Fruit fly (Drosophila melanogaster) whole organism, embryonic: ENCODE measurements around the gene CG16854.
A peak's percentile ranks its signal among the peaks of the same experiment; 100 is the strongest.

ENCODE experiments used
- CG10979 ChIP-seq: fragments of 200-800 bp; sonication (Bioruptor generic); optimal IDR thresholded peaks from 2 replicates; lab custom pipeline; 2018; ENCODE audit warnings: missing biosample characterization, mild to moderate bottlenecking, missing genetic modification characterization, moderate library complexity
- CG17328 ChIP-seq: fragments of 200-800 bp; sonication (Bioruptor generic); IDR thresholded peaks from 2 replicates; pipeline ENCODE4 v1.3.6; 2022; ENCODE audit warnings: missing biosample characterization, missing genetic modification characterization
- CG1792 ChIP-seq: fragments of 200-800 bp; sonication (Bioruptor generic); optimal IDR thresholded peaks from 2 replicates; lab custom pipeline; 2016; ENCODE audit warnings: missing biosample characterization, missing genetic modification characterization
- CG1832 ChIP-seq: fragments of 200-800 bp; sonication (Bioruptor generic); optimal IDR thresholded peaks from 2 replicates; lab custom pipeline; 2017; ENCODE audit warnings: missing biosample characterization, mild to moderate bottlenecking, missing genetic modification characterization, inconsistent platforms
- CG30431 ChIP-seq: fragments of 200-800 bp; sonication (Bioruptor generic); optimal IDR thresholded peaks from 2 replicates; lab custom pipeline; 2017; ENCODE audit warnings: missing biosample characterization, missing genetic modification characterization
- CG34224 ChIP-seq: fragments of 200-800 bp; sonication (Bioruptor generic); IDR thresholded peaks from 3 replicates; pipeline ENCODE4 v1.3.6; 2022; ENCODE audit warnings: missing biosample characterization, missing genetic modification characterization; ENCODE audit not compliant: partially characterized antibody
- CG5245 ChIP-seq: fragments of 200-800 bp; sonication (Bioruptor generic); optimal IDR thresholded peaks from 3 replicates; lab custom pipeline; 2016; ENCODE audit warnings: missing biosample characterization, missing genetic modification characterization
- CG5953 ChIP-seq: fragments of 200-800 bp; sonication (Bioruptor generic); IDR thresholded peaks from 2 replicates; pipeline ENCODE4 v1.3.6; 2022; ENCODE audit warnings: missing biosample characterization, missing genetic modification characterization
- CG7271 ChIP-seq: fragments of 200-800 bp; sonication (Bioruptor generic); optimal IDR thresholded peaks from 2 replicates; lab custom pipeline; 2018; ENCODE audit warnings: missing biosample characterization, mild to moderate bottlenecking, missing genetic modification characterization, moderate library complexity
- CG9215 ChIP-seq: fragments of 200-800 bp; sonication (Bioruptor generic); IDR thresholded peaks from 2 replicates; pipeline ENCODE4 v1.3.6; 2022; ENCODE audit warnings: missing biosample characterization, missing genetic modification characterization
- CHES-1-like ChIP-seq: fragments of 200-800 bp; sonication (Bioruptor generic); optimal IDR thresholded peaks from 2 replicates; lab custom pipeline; 2016; ENCODE audit warnings: missing biosample characterization, missing genetic modification characterization
- CTCF ChIP-seq: fragments of 200-800 bp; sonication (Bioruptor generic); optimal IDR thresholded peaks from 2 replicates; lab custom pipeline; 2017; ENCODE audit warnings: missing biosample characterization, mild to moderate bottlenecking, missing genetic modification characterization, moderate library complexity
- D19A ChIP-seq: fragments of 200-800 bp; optimal IDR thresholded peaks from 3 replicates; lab custom pipeline; 2019; ENCODE audit warnings: missing biosample characterization, mild to moderate bottlenecking, missing genetic modification characterization, moderate library complexity
- Dp ChIP-seq: fragments of 200-800 bp; sonication (Bioruptor generic); optimal IDR thresholded peaks from 2 replicates; lab custom pipeline; 2018; ENCODE audit warnings: missing biosample characterization, mild to moderate bottlenecking, missing genetic modification characterization, moderate library complexity
- E2f1 ChIP-seq: fragments of 200-800 bp; sonication (Bioruptor generic); IDR thresholded peaks from 2 replicates; pipeline ENCODE4 v1.3.6; 2022; ENCODE audit warnings: missing biosample characterization, missing genetic modification characterization
- Elba2 ChIP-seq: fragments of 200-800 bp; sonication (Bioruptor generic); optimal IDR thresholded peaks from 3 replicates; lab custom pipeline; 2016; ENCODE audit warnings: missing biosample characterization, missing genetic modification characterization
- Fer1 ChIP-seq: fragments of 200-800 bp; sonication (Bioruptor generic); optimal IDR thresholded peaks from 2 replicates; lab custom pipeline; 2017; ENCODE audit warnings: missing biosample characterization, mild to moderate bottlenecking, missing genetic modification characterization
- Gug ChIP-seq: fragments of 200-800 bp; sonication (Bioruptor generic); IDR thresholded peaks from 4 replicates; pipeline ENCODE4 v1.3.6; 2022; ENCODE audit warnings: missing biosample characterization, missing genetic modification characterization
- H2.0 ChIP-seq: fragments of 200-800 bp; sonication (Bioruptor generic); IDR thresholded peaks from 2 replicates; pipeline ENCODE4 v1.3.6; 2022; ENCODE audit warnings: missing biosample characterization, missing genetic modification characterization
- Hr51 ChIP-seq, 2 experiments: fragments of 200-800 bp; sonication (Bioruptor generic); optimal IDR thresholded peaks; 2 replicates in 1 of 2; 3 replicates in 1 of 2; lab custom pipeline; 2016 to 2018; ENCODE audit warnings: missing biosample characterization in 2 of 2, missing genetic modification characterization in 2 of 2, mild to moderate bottlenecking in 1 of 2, moderate library complexity in 1 of 2
- Kr ChIP-seq: fragments of 200-800 bp; sonication (Bioruptor generic); optimal IDR thresholded peaks from 2 replicates; lab custom pipeline; 2017; ENCODE audit warnings: missing biosample characterization, mild to moderate bottlenecking, missing genetic modification characterization
- Max ChIP-seq: fragments of 200-800 bp; sonication (Bioruptor generic); optimal IDR thresholded peaks from 2 replicates; lab custom pipeline; 2016; ENCODE audit warnings: missing biosample characterization, mild to moderate bottlenecking, missing genetic modification characterization
- Med ChIP-seq: fragments of 200-800 bp; sonication (Bioruptor generic); peaks from one replicate; lab custom pipeline; 2016; ENCODE audit warnings: missing biosample characterization, missing genetic modification characterization, mild to moderate bottlenecking, inconsistent platforms, moderate library complexity
- NC2β ChIP-seq: fragments of 200-800 bp; sonication (Bioruptor generic); optimal IDR thresholded peaks from 2 replicates; lab custom pipeline; 2016; ENCODE audit warnings: missing biosample characterization, missing genetic modification characterization
- Oli ChIP-seq: fragments of 200-800 bp; sonication (Bioruptor generic); optimal IDR thresholded peaks from 2 replicates; lab custom pipeline; 2018; ENCODE audit warnings: missing biosample characterization, mild to moderate bottlenecking, missing genetic modification characterization, moderate library complexity
- Vsx1 ChIP-seq: fragments of 200-800 bp; sonication (Bioruptor generic); optimal IDR thresholded peaks from 2 replicates; lab custom pipeline; 2017; ENCODE audit warnings: missing biosample characterization, mild to moderate bottlenecking, missing genetic modification characterization, missing genetic modification reagents
- br ChIP-seq: fragments of >200 bp; optimal IDR thresholded peaks from 2 replicates; lab custom pipeline; 2017
- btn ChIP-seq: fragments of 200-800 bp; sonication (Bioruptor generic); optimal IDR thresholded peaks from 2 replicates; lab custom pipeline; 2016; ENCODE audit warnings: missing biosample characterization, missing genetic modification characterization
- chinmo ChIP-seq: fragments of 200-800 bp; sonication (Bioruptor generic); IDR thresholded peaks from 4 replicates; pipeline ENCODE4 v1.3.6; 2022; ENCODE audit warnings: missing biosample characterization, missing genetic modification characterization; ENCODE audit not compliant: partially characterized antibody
- ci ChIP-seq: fragments of 200-800 bp; sonication (Bioruptor generic); IDR thresholded peaks from 3 replicates; pipeline ENCODE4 v1.3.6; 2022; ENCODE audit warnings: missing biosample characterization, missing genetic modification characterization
- corto ChIP-seq: fragments of 200-800 bp; sonication (Bioruptor generic); optimal IDR thresholded peaks from 2 replicates; lab custom pipeline; 2016; ENCODE audit warnings: missing biosample characterization, mild to moderate bottlenecking, missing genetic modification characterization, moderate library complexity
- exex ChIP-seq: fragments of 200-800 bp; sonication (Bioruptor generic); optimal IDR thresholded peaks from 4 replicates; lab custom pipeline; 2018; ENCODE audit warnings: missing biosample characterization, mild to moderate bottlenecking, missing genetic modification characterization, moderate library complexity
- eyg ChIP-seq: fragments of 200-800 bp; sonication (Bioruptor generic); optimal IDR thresholded peaks from 3 replicates; lab custom pipeline; 2016; ENCODE audit warnings: missing biosample characterization, missing genetic modification characterization
- fd3F ChIP-seq: fragments of 200-800 bp; sonication (Bioruptor generic); optimal IDR thresholded peaks from 2 replicates; lab custom pipeline; 2018; ENCODE audit warnings: missing biosample characterization, mild to moderate bottlenecking, missing genetic modification characterization, moderate library complexity
- gcm ChIP-seq: fragments of 200-800 bp; sonication (Bioruptor generic); optimal IDR thresholded peaks from 2 replicates; lab custom pipeline; 2019; ENCODE audit warnings: missing biosample characterization, mild to moderate bottlenecking, missing genetic modification characterization, moderate library complexity
- grau ChIP-seq: fragments of 200-800 bp; optimal IDR thresholded peaks from 3 replicates; lab custom pipeline; 2019; ENCODE audit warnings: missing biosample characterization, mild to moderate bottlenecking, missing genetic modification characterization, moderate library complexity
- ind ChIP-seq: fragments of 200-800 bp; sonication (Bioruptor generic); optimal IDR thresholded peaks from 3 replicates; lab custom pipeline; 2016; ENCODE audit warnings: missing biosample characterization, missing genetic modification characterization
- kay ChIP-seq: fragments of 200-800 bp; sonication (Bioruptor generic); optimal IDR thresholded peaks from 2 replicates; lab custom pipeline; 2016; ENCODE audit warnings: missing biosample characterization, missing genetic modification characterization
- lmd ChIP-seq: fragments of 200-800 bp; sonication (Bioruptor generic); IDR thresholded peaks from 2 replicates; pipeline ENCODE4 v1.3.6; 2022; ENCODE audit warnings: missing biosample characterization, missing genetic modification characterization
- odd ChIP-seq: fragments of 200-800 bp; sonication (Bioruptor generic); optimal IDR thresholded peaks from 2 replicates; lab custom pipeline; 2017; ENCODE audit warnings: missing biosample characterization, mild to moderate bottlenecking, missing genetic modification characterization
- pan ChIP-seq, 4 experiments: fragments of >200 bp in 3 of 4; fragments of 200-800 bp in 1 of 4; sonication (Bioruptor generic) in 1 of 4; optimal IDR thresholded peaks in 3 of 4; IDR thresholded peaks in 1 of 4; 2 replicates each; pipeline versions ENCODE4 v1.3.6 to Lab custom; 2017 to 2022; ENCODE audit warnings: missing biosample characterization in 2 of 4, missing genetic modification characterization in 2 of 4, mixed read lengths in 1 of 4
- pho ChIP-seq: fragments of 200-800 bp; sonication (Bioruptor generic); optimal IDR thresholded peaks from 2 replicates; lab custom pipeline; 2016; ENCODE audit warnings: missing biosample characterization, missing genetic modification characterization
- phol ChIP-seq: fragments of 200-800 bp; sonication (Bioruptor generic); optimal IDR thresholded peaks from 3 replicates; lab custom pipeline; 2018; ENCODE audit warnings: missing biosample characterization, mild to moderate bottlenecking, missing genetic modification characterization, moderate library complexity
- prd ChIP-seq, 3 experiments: fragments of >200 bp in 2 of 3; fragments of 200-800 bp in 1 of 3; sonication (Bioruptor generic) in 1 of 3; optimal IDR thresholded peaks in 2 of 3; IDR thresholded peaks in 1 of 3; 2 replicates in 2 of 3; 3 replicates in 1 of 3; pipeline versions ENCODE4 v1.3.6 to Lab custom; 2017 to 2022; ENCODE audit warnings: missing biosample characterization in 1 of 3, missing genetic modification characterization in 1 of 3
- tgo ChIP-seq: fragments of 200-800 bp; sonication (Bioruptor generic); IDR thresholded peaks from 3 replicates; pipeline ENCODE4 v1.3.6; 2022; ENCODE audit warnings: missing biosample characterization, missing genetic modification characterization
- tin ChIP-seq: fragments of 200-800 bp; sonication (Bioruptor generic); optimal IDR thresholded peaks from 3 replicates; lab custom pipeline; 2016; ENCODE audit warnings: missing biosample characterization, missing genetic modification characterization
- wdn ChIP-seq: fragments of 200-800 bp; sonication (Bioruptor generic); IDR thresholded peaks from 2 replicates; pipeline ENCODE4 v1.3.6; 2022; ENCODE audit warnings: missing biosample characterization, missing genetic modification characterization
- wek ChIP-seq: fragments of 200-800 bp; sonication (Bioruptor generic); optimal IDR thresholded peaks from 3 replicates; lab custom pipeline; 2018; ENCODE audit warnings: missing biosample characterization, mild to moderate bottlenecking, missing genetic modification characterization, moderate library complexity
- yki ChIP-seq: fragments of >200 bp; optimal IDR thresholded peaks from 3 replicates; lab custom pipeline; 2018

The CG16854 gene

DNA sequence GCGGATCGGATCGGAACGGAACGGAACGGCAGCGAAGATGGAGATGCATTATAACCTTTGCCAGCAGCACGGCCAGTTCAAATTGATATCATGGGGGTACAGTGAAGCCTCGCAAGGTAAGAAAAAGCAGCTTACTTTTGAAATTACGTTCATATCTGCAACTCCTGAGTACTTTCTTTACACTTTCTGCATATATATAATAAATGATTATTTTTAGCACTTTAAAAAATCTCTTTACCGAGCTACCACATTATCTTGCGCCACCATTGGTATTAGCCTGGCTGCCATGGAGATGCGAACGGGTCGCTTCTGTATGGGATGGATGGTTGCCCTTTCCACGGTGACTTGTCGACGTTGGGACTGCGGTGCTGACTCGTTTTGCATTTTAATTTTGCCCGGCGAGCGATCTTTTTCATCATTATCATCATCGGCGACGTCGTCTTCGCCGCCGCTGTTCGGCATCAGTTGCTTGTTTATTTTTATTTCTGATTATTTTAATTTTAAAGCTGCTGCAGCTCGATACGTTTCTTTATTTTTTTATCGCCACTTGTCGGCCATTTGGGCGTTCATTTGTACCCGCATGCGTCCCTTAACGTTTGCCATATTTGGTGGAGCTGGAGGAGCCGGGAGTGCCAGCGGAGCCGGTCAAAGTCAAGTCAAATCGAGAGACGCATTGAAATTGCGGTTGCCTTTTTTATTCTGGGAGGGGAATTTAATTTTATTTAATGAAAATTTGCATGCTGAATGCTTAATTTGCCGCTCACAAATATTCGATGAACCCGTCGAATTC, 33.3 kb upstream of the CG16854 start (continued):
- TF ChIP-seq phol (tag; lab: Kevin White, UChicago) (peak; percentile 12), Hr51 (GFP tag; optimal IDR thresholded peaks at IDR 0.05; lab: Kevin White, UChicago) (peak in 1 of 2 experiments; percentile 50), CHES-1-like (GFP tag; lab: Kevin White, UChicago) (no peak), CG17328 (GFP tag; lab: Robert Waterston, UW) (peak; percentile 57; the same call in 1 of the 2 replicates), E2f1 (0 out of 2 replicates have a peak, but pooled peaks have one; percentile 15), wek (no peak), CG34224 (no peak), CG10979 (tag; lab: Kevin White, UChicago) (no peak), ind (GFP tag; lab: Kevin White, UChicago) (peak; percentile 24), Gug (GFP tag; lab: Robert Waterston, UW) (peak; percentile 14; the same call in 1 of the 4 replicates), Dp (no peak), kay (no peak), pho (GFP tag; lab: Kevin White, UChicago) (no peak), pan (optimal IDR thresholded peaks at IDR 0.05; lab: Kevin White, UChicago) (no peak), pan (GFP tag; optimal IDR thresholded peaks at IDR 0.05 in 1 of 2, IDR thresholded peaks at IDR 0.05 in 1 of 2) (peak in 1 of 2 experiments; percentile 75), eyg (GFP tag; lab: Kevin White, UChicago) (no peak), lmd (peak; percentile 46), fd3F (no peak), Max (GFP tag; lab: Kevin White, UChicago) (no peak), br (lab: Kevin White, UChicago) (no peak), CG5953 (no peak), tgo (0 out of 3 replicates have a peak, but pooled peaks have one; percentile 26), wdn (GFP tag; lab: Robert Waterston, UW) (no peak), H2.0 (GFP tag; lab: Robert Waterston, UW) (peak; percentile 58; the same call in 1 of the 2 replicates), D19A (tag; lab: Kevin White, UChicago) (no peak), CG7271 (tag; lab: Kevin White, UChicago) (no peak), yki (lab: Kevin White, UChicago) (no peak), CG30431 (no peak), CG1792 (GFP tag; lab: Kevin White, UChicago) (no peak), prd (optimal IDR thresholded peaks at IDR 0.05; lab: Kevin White, UChicago) (no peak), prd (GFP tag; IDR thresholded peaks at IDR 0.05; lab: Robert Waterston, UW) (peak; percentile 32; the same call in 1 of the 3 replicates), grau (tag; lab: Kevin White, UChicago) (peak; percentile 74), chinmo (GFP tag; lab: Robert Waterston, UW) (no peak), odd (no peak), exex (tag; lab: Kevin White, UChicago) (no peak), Vsx1 (peak; percentile 15), NC2β (GFP tag; lab: Kevin White, UChicago) (no peak), CG1832 (GFP tag; lab: Kevin White, UChicago) (no peak), Med (GFP tag; lab: Kevin White, UChicago) (peak; percentile 82), CG5245 (GFP tag; lab: Kevin White, UChicago) (no peak), Fer1 (GFP tag; lab: Kevin White, UChicago) (no peak), corto (GFP tag; lab: Kevin White, UChicago) (peak; percentile 92), Elba2 (no peak), Oli (tag; lab: Kevin White, UChicago) (peak; percentile 40), CG9215 (GFP tag; lab: Robert Waterston, UW) (no peak), btn (no peak), Kr (GFP tag; lab: Kevin White, UChicago) (no peak), tin (GFP tag; lab: Kevin White, UChicago) (no peak), ci (peak; percentile 55; the same call in 1 of the 3 replicates), gcm (GFP tag; lab: Kevin White, UChicago) (no peak), CTCF (GFP tag; lab: Kevin White, UChicago) (no peak)
